Fruit fly (Drosophila melanogaster) whole organism, wandering third instar larva: ENCODE data around the gene CG8031.
A peak's percentile ranks its signal among the peaks of the same experiment; 100 is the strongest.

Experiments
- CG9705 ChIP-seq: fragments of 200-800 bp; sonication (Bioruptor generic); optimal IDR thresholded peaks from 2 replicates; lab custom pipeline; 2018; ENCODE audit warnings: missing biosample characterization, mild to moderate bottlenecking, missing genetic modification characterization
- CrebA ChIP-seq: fragments of 200-800 bp; sonication (Bioruptor generic); optimal IDR thresholded peaks from 2 replicates; lab custom pipeline; 2016; ENCODE audit warnings: missing biosample characterization, mild to moderate bottlenecking, missing genetic modification characterization, borderline replicate concordance
- GATAd ChIP-seq: sonication (Bioruptor generic); optimal IDR thresholded peaks from 2 replicates; lab custom pipeline; 2016; ENCODE audit warnings: missing biosample characterization, missing genetic modification characterization
- HLH106 ChIP-seq: fragments of 200-800 bp; optimal IDR thresholded peaks from 3 replicates; lab custom pipeline; 2019; ENCODE audit warnings: missing biosample characterization, mild to moderate bottlenecking, missing genetic modification characterization, moderate library complexity
- Hnf4 ChIP-seq: fragments of 200-800 bp; sonication (Bioruptor generic); optimal IDR thresholded peaks from 2 replicates; lab custom pipeline; 2016; ENCODE audit warnings: missing biosample characterization, mild to moderate bottlenecking, missing genetic modification characterization
- Hr78 ChIP-seq: fragments of >200 bp; optimal IDR thresholded peaks from 2 replicates; lab custom pipeline; 2017; ENCODE audit warnings: missing biosample characterization, missing genetic modification characterization
- Hr83 ChIP-seq: fragments of 200-300 bp; sonication (Bioruptor generic); optimal IDR thresholded peaks from 2 replicates; lab custom pipeline; 2016; ENCODE audit warnings: missing biosample characterization, mild to moderate bottlenecking, missing genetic modification characterization, moderate library complexity; ENCODE audit not compliant: poor library complexity, severe bottlenecking
- Jra ChIP-seq: sonication (Bioruptor generic); optimal IDR thresholded peaks from 2 replicates; lab custom pipeline; 2016; ENCODE audit warnings: missing biosample characterization, missing genetic modification characterization
- OdsH ChIP-seq: fragments of 200-800 bp; sonication (Bioruptor generic); optimal IDR thresholded peaks from 2 replicates; lab custom pipeline; 2016; ENCODE audit warnings: missing biosample characterization, mild to moderate bottlenecking, missing genetic modification characterization
- Rel ChIP-seq, 2 experiments: fragments of 200-800 bp; sonication (Bioruptor generic) in 1 of 2; optimal IDR thresholded peaks; 2 replicates in 1 of 2; 3 replicates in 1 of 2; lab custom pipeline; 2016 to 2019; ENCODE audit warnings: mild to moderate bottlenecking in 2 of 2, missing biosample characterization in 2 of 2, missing genetic modification characterization in 2 of 2, moderate library complexity in 1 of 2
- Sp1 ChIP-seq: fragments of 200-800 bp; sonication (Bioruptor generic); optimal IDR thresholded peaks from 3 replicates; lab custom pipeline; 2019; ENCODE audit warnings: missing biosample characterization, mild to moderate bottlenecking, missing genetic modification characterization, moderate library complexity
- br ChIP-seq: fragments of 200-800 bp; sonication (Bioruptor generic); optimal IDR thresholded peaks from 2 replicates; lab custom pipeline; 2016; ENCODE audit warnings: missing biosample characterization, missing genetic modification characterization
- brk ChIP-seq: fragments of 200-800 bp; sonication (Bioruptor generic); optimal IDR thresholded peaks from 2 replicates; lab custom pipeline; 2016; ENCODE audit warnings: missing biosample characterization, mild to moderate bottlenecking, missing genetic modification characterization
- dsf ChIP-seq: sonication (Bioruptor generic); optimal IDR thresholded peaks from 2 replicates; lab custom pipeline; 2016; ENCODE audit warnings: missing biosample characterization, missing genetic modification characterization, borderline replicate concordance
- ey ChIP-seq: fragments of 200-800 bp; sonication (Bioruptor generic); optimal IDR thresholded peaks from 2 replicates; lab custom pipeline; 2016; ENCODE audit warnings: missing biosample characterization, missing genetic modification characterization
- foxo ChIP-seq, 2 experiments: fragments of 200-800 bp; sonication (Bioruptor generic); optimal IDR thresholded peaks; 2 replicates in 1 of 2; 3 replicates in 1 of 2; lab custom pipeline; 2016 to 2017; ENCODE audit warnings: missing biosample characterization in 2 of 2, missing genetic modification characterization in 2 of 2
- fru ChIP-seq: fragments of 200-800 bp; sonication (Bioruptor generic); optimal IDR thresholded peaks from 3 replicates; lab custom pipeline; 2016; ENCODE audit warnings: missing biosample characterization, mild to moderate bottlenecking, missing genetic modification characterization
- h ChIP-seq: fragments of 200-800 bp; sonication (Bioruptor generic); optimal IDR thresholded peaks from 3 replicates; lab custom pipeline; 2016; ENCODE audit warnings: missing biosample characterization, mild to moderate bottlenecking, missing genetic modification characterization
- jim ChIP-seq: fragments of 175-275, 200-325 bp; sonication (Bioruptor generic); optimal IDR thresholded peaks from 2 replicates; lab custom pipeline; 2016; ENCODE audit warnings: missing biosample characterization, mild to moderate bottlenecking, missing genetic modification characterization
- pan ChIP-seq: fragments of >200 bp; optimal IDR thresholded peaks from 2 replicates; lab custom pipeline; 2017
- psq ChIP-seq: fragments of 200-800 bp; sonication (Bioruptor generic); optimal IDR thresholded peaks from 3 replicates; lab custom pipeline; 2017; ENCODE audit warnings: missing biosample characterization, mild to moderate bottlenecking, missing genetic modification characterization, moderate library complexity
- rgr ChIP-seq: fragments of 200-800 bp; sonication (Bioruptor generic); optimal IDR thresholded peaks from 3 replicates; lab custom pipeline; 2016; ENCODE audit warnings: missing biosample characterization, mild to moderate bottlenecking, missing genetic modification characterization
- sv ChIP-seq: fragments of 200-800 bp; sonication (Bioruptor generic); optimal IDR thresholded peaks from 3 replicates; lab custom pipeline; 2016; ENCODE audit warnings: missing biosample characterization, missing genetic modification characterization
- tai ChIP-seq: sonication (Bioruptor generic); optimal IDR thresholded peaks from 2 replicates; lab custom pipeline; 2016; ENCODE audit warnings: missing biosample characterization, missing genetic modification characterization
- usp ChIP-seq: fragments of >200 bp; optimal IDR thresholded peaks from 2 replicates; lab custom pipeline; 2017; ENCODE audit warnings: missing biosample characterization, missing genetic modification characterization

The CG8031 gene

dm6 chr3R:12960929-12961855 lies 49.9 kb downstream of the CG8031 start, which contains the start of gene Spc25:
Spc25 (plus strand) TSS chr3R:12961745.
- TF ChIP-seq ey (GFP tag; lab: Kevin White, UChicago) = peak; percentile 62
- TF ChIP-seq Sp1 = peak; percentile 7
- no peak for TF ChIP-seq usp (GFP tag; lab: Kevin White, UChicago)
- no peak for TF ChIP-seq Rel (GFP tag; optimal IDR thresholded peaks at IDR 0.05; lab: Kevin White, UChicago)
- TF ChIP-seq Rel (tag; optimal IDR thresholded peaks at IDR 0.05; lab: Kevin White, UChicago) = peak; percentile 8
- TF ChIP-seq tai (GFP tag; lab: Kevin White, UChicago) = peak; percentile 91
- TF ChIP-seq CG9705 = no peak
- peak; percentile 66 for TF ChIP-seq br
- TF ChIP-seq pan (lab: Kevin White, UChicago) = no peak
- TF ChIP-seq jim (GFP tag; lab: Kevin White, UChicago) = peak; percentile 60
- no peak for TF ChIP-seq Hr78 (GFP tag; lab: Kevin White, UChicago)
- peak; percentile 78 for TF ChIP-seq Jra
- TF ChIP-seq fru (GFP tag; lab: Kevin White, UChicago) = peak; percentile 31
- TF ChIP-seq psq = peak; percentile 16
- TF ChIP-seq Hnf4 (GFP tag; lab: Kevin White, UChicago) = peak; percentile 75
- TF ChIP-seq OdsH (GFP tag; lab: Kevin White, UChicago) = peak; percentile 55
- peak; percentile 62 for TF ChIP-seq brk (GFP tag; lab: Kevin White, UChicago)
- no peak for TF ChIP-seq HLH106
- TF ChIP-seq Hr83 = peak; percentile 93
- peak; percentile 57 for TF ChIP-seq GATAd (GFP tag; lab: Kevin White, UChicago)
- no peak for TF ChIP-seq sv
- TF ChIP-seq CrebA (GFP tag; lab: Kevin White, UChicago) = peak; percentile 32
- TF ChIP-seq foxo (GFP tag; optimal IDR thresholded peaks at IDR 0.05; lab: Kevin White, UChicago) = peak in 1 of 2 experiments; percentile 77
- peak; percentile 60 for TF ChIP-seq dsf (GFP tag; lab: Kevin White, UChicago)
- TF ChIP-seq h (GFP tag; lab: Kevin White, UChicago) = peak; percentile 68
- TF ChIP-seq rgr = peak; percentile 68

- TF ChIP-seq CrebA (GFP tag; lab: Kevin White, UChicago) (peak; percentile 8), h (GFP tag; lab: Kevin White, UChicago) (peak; percentile 23), Rel (GFP tag; optimal IDR thresholded peaks at IDR 0.05; lab: Kevin White, UChicago) (peak; percentile 3), Rel (tag; optimal IDR thresholded peaks at IDR 0.05; lab: Kevin White, UChicago) (no peak), foxo (GFP tag; optimal IDR thresholded peaks at IDR 0.05; lab: Kevin White, UChicago) (no peak)
These were observed 50.9 kb downstream of the CG8031 start for dm6 chr3R:12960227-12960626.
